Worm (Caenorhabditis elegans) whole organism, L1 larva: Measurements from ENCODE around the gene Y57G7A.6.

Experiments used
- elt-3 ChIP-seq, 6 experiments: fragments of 150-350 bp in 1 of 6; sonication (generic microtip); optimal IDR thresholded peaks; 2 replicates each; lab custom pipeline; 2017 to 2018; ENCODE audit warnings: missing biosample characterization in 6 of 6, missing genetic modification characterization in 6 of 6, inconsistent platforms in 1 of 6
- fkh-10 ChIP-seq: sonication (generic microtip); optimal IDR thresholded peaks from 2 replicates; lab custom pipeline; 2017; ENCODE audit warnings: missing biosample characterization, missing genetic modification reagents, missing genetic modification characterization
- fos-1 ChIP-seq: fragments of 150-350 bp; optimal IDR thresholded peaks from 2 replicates; lab custom pipeline; 2014; ENCODE audit warnings: missing biosample characterization, missing genetic modification characterization
- lin-39 ChIP-seq: fragments of 150-350 bp; optimal IDR thresholded peaks from 2 replicates; lab custom pipeline; 2014; ENCODE audit warnings: missing biosample characterization, missing genetic modification reagents, missing genetic modification characterization
- nhr-11 ChIP-seq: fragments of 150-350 bp; optimal IDR thresholded peaks from 2 replicates; lab custom pipeline; 2014; ENCODE audit warnings: missing biosample characterization, missing genetic modification characterization

DNA sequence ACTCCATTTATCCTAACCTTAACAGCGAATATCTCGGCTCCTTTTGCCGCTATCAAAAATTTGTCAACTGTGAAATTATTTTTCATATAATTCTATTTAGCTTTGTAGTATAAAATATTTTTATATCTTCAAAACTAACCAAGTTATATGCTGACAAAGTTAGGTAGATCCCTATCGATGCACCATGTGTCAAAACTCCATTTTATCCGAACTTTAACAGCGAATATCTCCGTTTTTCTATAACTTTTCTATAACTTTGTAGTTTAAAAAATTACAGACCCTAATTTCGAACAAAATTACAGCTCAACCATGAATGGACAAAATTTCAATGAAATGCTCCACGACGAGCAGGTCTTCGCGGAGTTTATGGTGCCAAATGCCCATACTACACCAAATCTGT is 10.4 kb upstream of the Y57G7A.6 start, which contains the start of gene Y57G7A.2:
- no peak for TF ChIP-seq elt-3 (tag; optimal IDR thresholded peaks at IDR 0.05; lab: Kevin White, UChicago)
- no peak for TF ChIP-seq nhr-11
- TF ChIP-seq fkh-10 (GFP tag; lab: Kevin White, UChicago) = no peak
- TF ChIP-seq fos-1 (tag; lab: Kevin White, UChicago) = no peak
- TF ChIP-seq lin-39 (tag; lab: Kevin White, UChicago) = no peak
